Fruit fly (Drosophila melanogaster) whole organism, embryonic: ENCODE results near the gene CG6236.
A peak's percentile ranks its signal among the peaks of the same experiment; 100 is the strongest.

Source experiments
- BEAF-32 ChIP-seq: fragments of 200-800 bp; sonication (Bioruptor generic); optimal IDR thresholded peaks from 3 replicates; lab custom pipeline; 2017; ENCODE audit warnings: missing biosample characterization, missing genetic modification characterization, mild to moderate bottlenecking, moderate library complexity, missing genetic modification reagents
- C15 ChIP-seq: fragments of 200-800 bp; sonication (Bioruptor generic); IDR thresholded peaks from 3 replicates; pipeline ENCODE4 v1.3.6; 2022; ENCODE audit warnings: missing biosample characterization, missing genetic modification characterization
- CG12155 ChIP-seq: fragments of 200-800 bp; sonication (Bioruptor generic); optimal IDR thresholded peaks from 3 replicates; lab custom pipeline; 2016; ENCODE audit warnings: missing biosample characterization, missing genetic modification characterization
- CG1233 ChIP-seq: fragments of 200-800 bp; sonication (Bioruptor generic); optimal IDR thresholded peaks from 4 replicates; lab custom pipeline; 2018; ENCODE audit warnings: missing biosample characterization, mild to moderate bottlenecking, missing genetic modification characterization
- CG13296 ChIP-seq: fragments of 200-800 bp; sonication (Bioruptor generic); optimal IDR thresholded peaks from 3 replicates; lab custom pipeline; 2018; ENCODE audit warnings: missing biosample characterization, mild to moderate bottlenecking, missing genetic modification characterization
- CG14667 ChIP-seq: fragments of 200-800 bp; sonication (Bioruptor generic); IDR thresholded peaks from 2 replicates; pipeline ENCODE4 v1.3.6; 2022; ENCODE audit warnings: missing biosample characterization, missing genetic modification characterization
- CG1602 ChIP-seq: fragments of 200-800 bp; sonication (Bioruptor generic); optimal IDR thresholded peaks from 3 replicates; lab custom pipeline; 2016; ENCODE audit warnings: missing biosample characterization, missing genetic modification characterization
- CG16863 ChIP-seq: fragments of 200-800 bp; sonication (Bioruptor generic); optimal IDR thresholded peaks from 3 replicates; lab custom pipeline; 2016; ENCODE audit warnings: missing biosample characterization, missing genetic modification characterization
- CG17802 ChIP-seq: fragments of 200-800 bp; sonication (Bioruptor generic); optimal IDR thresholded peaks from 2 replicates; lab custom pipeline; 2018; ENCODE audit warnings: missing biosample characterization, mild to moderate bottlenecking, missing genetic modification characterization, moderate library complexity
- CG2712 ChIP-seq: fragments of 200-800 bp; optimal IDR thresholded peaks from 3 replicates; lab custom pipeline; 2019; ENCODE audit warnings: missing biosample characterization, mild to moderate bottlenecking, missing genetic modification characterization, moderate library complexity
- CG3163 ChIP-seq: fragments of 200-800 bp; sonication (Bioruptor generic); optimal IDR thresholded peaks from 3 replicates; lab custom pipeline; 2016; ENCODE audit warnings: missing biosample characterization, missing genetic modification characterization
- CG3281 ChIP-seq: fragments of 200-800 bp; sonication (Bioruptor generic); optimal IDR thresholded peaks from 3 replicates; lab custom pipeline; 2017; ENCODE audit warnings: missing biosample characterization, mild to moderate bottlenecking, missing genetic modification characterization
- CG6654 ChIP-seq: fragments of 200-800 bp; sonication (Bioruptor generic); optimal IDR thresholded peaks from 2 replicates; lab custom pipeline; 2017; ENCODE audit warnings: missing biosample characterization, mild to moderate bottlenecking, missing genetic modification characterization
- CG6813 ChIP-seq: fragments of 200-800 bp; sonication (Bioruptor generic); optimal IDR thresholded peaks from 2 replicates; lab custom pipeline; 2017; ENCODE audit warnings: missing biosample characterization, missing genetic modification characterization, mild to moderate bottlenecking, moderate library complexity, missing genetic modification reagents
- CG6854 ChIP-seq: fragments of 200-800 bp; sonication (Bioruptor generic); optimal IDR thresholded peaks from 3 replicates; lab custom pipeline; 2017; ENCODE audit warnings: missing biosample characterization, mild to moderate bottlenecking, missing genetic modification characterization
- CkIIα-i1 ChIP-seq: fragments of 200-800 bp; sonication (Bioruptor generic); IDR thresholded peaks from 2 replicates; pipeline ENCODE4 v1.3.6; 2022; ENCODE audit warnings: missing biosample characterization, missing genetic modification characterization
- Gsc ChIP-seq: fragments of 200-800 bp; sonication (Bioruptor generic); IDR thresholded peaks from 2 replicates; pipeline ENCODE4 v1.3.6; 2022; ENCODE audit warnings: missing biosample characterization, missing genetic modification characterization
- H15 ChIP-seq: fragments of 200-800 bp; sonication (Bioruptor generic); IDR thresholded peaks from 3 replicates; pipeline ENCODE4 v1.3.6; 2022; ENCODE audit warnings: missing biosample characterization, missing genetic modification characterization
- H2.0 ChIP-seq: fragments of 200-800 bp; sonication (Bioruptor generic); IDR thresholded peaks from 2 replicates; pipeline ENCODE4 v1.3.6; 2022; ENCODE audit warnings: missing biosample characterization, missing genetic modification characterization
- Nf-YC ChIP-seq: fragments of 200-800 bp; optimal IDR thresholded peaks from 3 replicates; lab custom pipeline; 2019; ENCODE audit warnings: missing biosample characterization, mild to moderate bottlenecking, missing genetic modification characterization, moderate library complexity
- Side ChIP-seq: fragments of 200-800 bp; sonication (Bioruptor generic); optimal IDR thresholded peaks from 2 replicates; lab custom pipeline; 2016; ENCODE audit warnings: missing biosample characterization, missing genetic modification characterization
- Xbp1 ChIP-seq: fragments of 200-800 bp; sonication (Bioruptor generic); optimal IDR thresholded peaks from 3 replicates; lab custom pipeline; 2016; ENCODE audit warnings: missing biosample characterization, mild to moderate bottlenecking, missing genetic modification characterization
- ase ChIP-seq: fragments of 200-800 bp; sonication (Bioruptor generic); IDR thresholded peaks from 3 replicates; pipeline ENCODE4 v1.3.6; 2022; ENCODE audit warnings: missing biosample characterization, missing genetic modification characterization
- ato ChIP-seq: fragments of 200-800 bp; sonication (Bioruptor generic); IDR thresholded peaks from 2 replicates; pipeline ENCODE4 v1.3.6; 2022; ENCODE audit warnings: missing biosample characterization, missing genetic modification characterization; ENCODE audit not compliant: partially characterized antibody
- bsh ChIP-seq, 2 experiments: fragments of 200-800 bp; sonication (Bioruptor generic); optimal IDR thresholded peaks; 2 replicates each; lab custom pipeline; 2017 to 2018; ENCODE audit warnings: mild to moderate bottlenecking in 2 of 2, missing biosample characterization in 2 of 2, missing genetic modification characterization in 2 of 2, moderate library complexity in 1 of 2
- cad ChIP-seq: fragments of >200 bp; optimal IDR thresholded peaks from 2 replicates; lab custom pipeline; 2017; ENCODE audit warnings: missing biosample characterization, missing genetic modification characterization
- cg ChIP-seq: fragments of 200-800 bp; sonication (Bioruptor generic); optimal IDR thresholded peaks from 3 replicates; lab custom pipeline; 2019; ENCODE audit warnings: missing biosample characterization, mild to moderate bottlenecking, missing genetic modification characterization, moderate library complexity
- crol ChIP-seq: fragments of 200-800 bp; sonication (Bioruptor generic); IDR thresholded peaks from 2 replicates; pipeline ENCODE4 v1.3.6; 2022; ENCODE audit warnings: missing biosample characterization, missing genetic modification characterization
- cwo ChIP-seq: fragments of 200-800 bp; sonication (Bioruptor generic); optimal IDR thresholded peaks from 3 replicates; lab custom pipeline; 2017; ENCODE audit warnings: missing biosample characterization, missing genetic modification characterization, mild to moderate bottlenecking, moderate library complexity, missing genetic modification reagents
- en ChIP-seq: fragments of 200-800 bp; sonication (Bioruptor generic); optimal IDR thresholded peaks from 2 replicates; lab custom pipeline; 2016; ENCODE audit warnings: missing biosample characterization, missing genetic modification characterization
- gfzf ChIP-seq: fragments of 200-800 bp; sonication (Bioruptor generic); optimal IDR thresholded peaks from 2 replicates; lab custom pipeline; 2016; ENCODE audit warnings: missing biosample characterization, mild to moderate bottlenecking, missing genetic modification characterization, moderate library complexity
- insv ChIP-seq, 2 experiments: fragments of 200-800 bp; sonication (Bioruptor generic); optimal IDR thresholded peaks; 3 replicates each; lab custom pipeline; 2016 to 2018; ENCODE audit warnings: missing biosample characterization in 2 of 2, missing genetic modification characterization in 2 of 2
- inv ChIP-seq: fragments of 200-800 bp; sonication (Bioruptor generic); IDR thresholded peaks from 2 replicates; pipeline ENCODE4 v1.3.6; 2022; ENCODE audit warnings: missing biosample characterization, missing genetic modification characterization; ENCODE audit not compliant: partially characterized antibody
- kah ChIP-seq: fragments of 200-800 bp; sonication (Bioruptor generic); optimal IDR thresholded peaks from 2 replicates; lab custom pipeline; 2018; ENCODE audit warnings: missing biosample characterization, mild to moderate bottlenecking, missing genetic modification characterization
- lov ChIP-seq, 2 experiments: fragments of 200-800 bp in 1 of 2; fragments of >200 bp in 1 of 2; sonication (Bioruptor generic) in 1 of 2; IDR thresholded peaks in 1 of 2; optimal IDR thresholded peaks in 1 of 2; 2 replicates in 1 of 2; 3 replicates in 1 of 2; pipeline versions ENCODE4 v1.3.6 to Lab custom; 2017 to 2022; ENCODE audit warnings: missing biosample characterization in 1 of 2, missing genetic modification characterization in 1 of 2
- nerfin-2 ChIP-seq: fragments of 200-800 bp; sonication (Bioruptor generic); IDR thresholded peaks from 2 replicates; pipeline ENCODE4 v1.3.6; 2022; ENCODE audit warnings: missing biosample characterization, missing genetic modification characterization; ENCODE audit not compliant: partially characterized antibody
- prd ChIP-seq, 3 experiments: fragments of >200 bp in 2 of 3; fragments of 200-800 bp in 1 of 3; sonication (Bioruptor generic) in 1 of 3; optimal IDR thresholded peaks in 2 of 3; IDR thresholded peaks in 1 of 3; 2 replicates in 2 of 3; 3 replicates in 1 of 3; pipeline versions ENCODE4 v1.3.6 to Lab custom; 2017 to 2022; ENCODE audit warnings: missing biosample characterization in 1 of 3, missing genetic modification characterization in 1 of 3
- psq ChIP-seq: fragments of 200-800 bp; sonication (Bioruptor generic); optimal IDR thresholded peaks from 2 replicates; lab custom pipeline; 2017; ENCODE audit warnings: missing biosample characterization, missing genetic modification characterization
- ro ChIP-seq: fragments of 200-800 bp; sonication (Bioruptor generic); IDR thresholded peaks from 2 replicates; pipeline ENCODE4 v1.3.6; 2022; ENCODE audit warnings: missing biosample characterization, missing genetic modification characterization
- sd ChIP-seq: fragments of 200-800 bp; sonication (Bioruptor generic); optimal IDR thresholded peaks from 3 replicates; lab custom pipeline; 2018; ENCODE audit warnings: missing biosample characterization, mild to moderate bottlenecking, missing genetic modification characterization, moderate library complexity
- shn ChIP-seq: fragments of 200-800 bp; sonication (Bioruptor generic); optimal IDR thresholded peaks from 3 replicates; lab custom pipeline; 2016; ENCODE audit warnings: missing biosample characterization, missing genetic modification characterization
- sima ChIP-seq: fragments of 200-800 bp; sonication (Bioruptor generic); optimal IDR thresholded peaks from 2 replicates; lab custom pipeline; 2016; ENCODE audit warnings: missing biosample characterization, missing genetic modification characterization
- slou ChIP-seq: fragments of 200-800 bp; sonication (Bioruptor generic); optimal IDR thresholded peaks from 3 replicates; lab custom pipeline; 2016; ENCODE audit warnings: missing biosample characterization, missing genetic modification characterization
- sqz ChIP-seq: fragments of 200-800 bp; sonication (Bioruptor generic); optimal IDR thresholded peaks from 3 replicates; lab custom pipeline; 2018; ENCODE audit warnings: missing biosample characterization, mild to moderate bottlenecking, missing genetic modification characterization
- twi ChIP-seq: fragments of 200-800 bp; optimal IDR thresholded peaks from 2 replicates; lab custom pipeline; 2019; ENCODE audit warnings: missing biosample characterization, mild to moderate bottlenecking, missing genetic modification characterization, moderate library complexity
- unc-4 ChIP-seq: fragments of 200-800 bp; sonication (Bioruptor generic); IDR thresholded peaks from 2 replicates; pipeline ENCODE4 v1.3.6; 2022; ENCODE audit warnings: missing biosample characterization, missing genetic modification characterization; ENCODE audit not compliant: partially characterized antibody
- zf30C ChIP-seq: fragments of 200-800 bp; sonication (Bioruptor generic); optimal IDR thresholded peaks from 3 replicates; lab custom pipeline; 2018; ENCODE audit warnings: missing biosample characterization, mild to moderate bottlenecking, missing genetic modification characterization

Gene CG6236

dm6 chr3R:15356645-15357431 lies 28.8 kb upstream of the CG6236 start, which contains the start of the genes Atg4b and Hibch (continued):
- TF ChIP-seq CG2712 (tag; lab: Kevin White, UChicago), result peak; percentile 92
- peak; percentile 63 for TF ChIP-seq CG6654 (GFP tag; lab: Kevin White, UChicago)
- TF ChIP-seq ro (GFP tag; lab: Robert Waterston, UW), result peak; percentile 20; the same call in 1 of the 2 replicates
- no peak for TF ChIP-seq shn
- no peak for TF ChIP-seq cad (GFP tag; lab: Kevin White, UChicago)
- peak; percentile 54 for TF ChIP-seq CG6813 (GFP tag; lab: Kevin White, UChicago)
- TF ChIP-seq sqz (GFP tag; lab: Kevin White, UChicago), result no peak
- TF ChIP-seq CG6854, result peak; percentile 36
- TF ChIP-seq H15, result peak; percentile 73; the same call in 2 of the 3 replicates
- peak in 1 of 2 experiments; percentile 70 for TF ChIP-seq insv (GFP tag; optimal IDR thresholded peaks at IDR 0.05; lab: Kevin White, UChicago)
- TF ChIP-seq zf30C (GFP tag; lab: Kevin White, UChicago), result no peak
- no peak for TF ChIP-seq prd (optimal IDR thresholded peaks at IDR 0.05; lab: Kevin White, UChicago)
- peak; percentile 89 for TF ChIP-seq prd (GFP tag; IDR thresholded peaks at IDR 0.05; lab: Robert Waterston, UW)
- no peak for TF ChIP-seq CkIIα-i1 (GFP tag; lab: Robert Waterston, UW)
- peak; percentile 65 for TF ChIP-seq kah (GFP tag; lab: Kevin White, UChicago)
- TF ChIP-seq Gsc (GFP tag; lab: Robert Waterston, UW), result 0 out of 2 replicates have a peak, but pooled peaks have one; percentile 41
- peak; percentile 41 for TF ChIP-seq BEAF-32 (GFP tag; lab: Kevin White, UChicago)
- no peak for TF ChIP-seq sd
- TF ChIP-seq cg (GFP tag; lab: Kevin White, UChicago), result no peak
- peak; percentile 20 for TF ChIP-seq psq (GFP tag; lab: Kevin White, UChicago)
- TF ChIP-seq en (GFP tag; lab: Kevin White, UChicago), result no peak
- peak; percentile 60 for TF ChIP-seq H2.0 (GFP tag; lab: Robert Waterston, UW)
- TF ChIP-seq slou (GFP tag; lab: Kevin White, UChicago), result peak; percentile 79
- peak; percentile 88 for TF ChIP-seq CG3281 (GFP tag; lab: Kevin White, UChicago)
- no peak for TF ChIP-seq Side (GFP tag; lab: Kevin White, UChicago)
- peak; percentile 88 for TF ChIP-seq Xbp1 (GFP tag; lab: Kevin White, UChicago)
- TF ChIP-seq CG12155, result peak; percentile 82
- TF ChIP-seq CG1233 (GFP tag; lab: Kevin White, UChicago), result peak; percentile 80
- peak; percentile 0 for TF ChIP-seq CG16863 (GFP tag; lab: Kevin White, UChicago)
- peak; percentile 23 for TF ChIP-seq CG17802 (tag; lab: Kevin White, UChicago)
- TF ChIP-seq nerfin-2, result no peak
- TF ChIP-seq CG13296, result peak; percentile 86
- peak; percentile 87 for TF ChIP-seq Nf-YC (tag; lab: Kevin White, UChicago)
- no peak for TF ChIP-seq unc-4
- peak; percentile 75 for TF ChIP-seq CG14667 (GFP tag; lab: Robert Waterston, UW)
- TF ChIP-seq ase (GFP tag; lab: Robert Waterston, UW), result peak; percentile 66; the same call in 2 of the 3 replicates
- no peak for TF ChIP-seq inv
- TF ChIP-seq twi (tag; lab: Kevin White, UChicago), result peak; percentile 86
- no peak for TF ChIP-seq gfzf (GFP tag; lab: Kevin White, UChicago)
- no peak for TF ChIP-seq sima (GFP tag; lab: Kevin White, UChicago)
- 0 out of 3 replicates have a peak, but pooled peaks have one; percentile 18 for TF ChIP-seq C15
- TF ChIP-seq ato (GFP tag; lab: Robert Waterston, UW), result peak; percentile 58; the same call in 1 of the 2 replicates
- no peak for TF ChIP-seq crol (GFP tag; lab: Robert Waterston, UW)
- no peak for TF ChIP-seq CG3163
- TF ChIP-seq lov (optimal IDR thresholded peaks at IDR 0.05; lab: Kevin White, UChicago), result no peak
- TF ChIP-seq lov (GFP tag; IDR thresholded peaks at IDR 0.05; lab: Robert Waterston, UW), result no peak
- peak; percentile 82 for TF ChIP-seq CG1602 (GFP tag; lab: Kevin White, UChicago)
- peak; percentile 38 to 79 for TF ChIP-seq bsh (GFP tag; optimal IDR thresholded peaks at IDR 0.05; lab: Kevin White, UChicago)
- peak; percentile 79 for TF ChIP-seq cwo
